Worm (Caenorhabditis elegans): Measurements from ENCODE around the gene K09H11.9.

The K09H11.9 gene

ce11 chrV:5756193-5756592 is 39.8 kb upstream of the K09H11.9 start, which contains the start of gene C53A3.3:
Gene C53A3.3, plus strand, starts transcription at chrV:5756493.
- TF ChIP-seq ref-2 (tag; optimal IDR thresholded peaks at IDR 0.05): no peak
- TF ChIP-seq ceh-18 (tag; optimal IDR thresholded peaks at IDR 0.05): no peak
- TF ChIP-seq lin-11 (tag; optimal IDR thresholded peaks at IDR 0.05): no peak
- no peak for TF ChIP-seq ceh-24 (tag; optimal IDR thresholded peaks at IDR 0.05)

ce11 chrV:5755203-5755693 is 38.8 kb upstream of the K09H11.9 start, which contains the start of gene K09H11.11:
Gene K09H11.11, minus strand, starts transcription at chrV:5755253.
- peak; percentile 15 for TF ChIP-seq ceh-31 (tag; optimal IDR thresholded peaks at IDR 0.05)

ce11 chrV:5753432-5753831 is 37.0 kb upstream of the K09H11.9 start, which contains the start of gene pgph-1:
Gene pgph-1, minus strand, starts transcription at chrV:5753532.
- no peak for TF ChIP-seq che-1 (tag; optimal IDR thresholded peaks at IDR 0.05)
- TF ChIP-seq tbx-2 (tag; optimal IDR thresholded peaks at IDR 0.05): no peak
- no peak for TF ChIP-seq T23F11.4 (GFP tag; optimal IDR thresholded peaks at IDR 0.05)
- no peak for TF ChIP-seq ceh-31 (tag; optimal IDR thresholded peaks at IDR 0.05)
- TF ChIP-seq ets-4 (tag; optimal IDR thresholded peaks at IDR 0.05): no peak
- TF ChIP-seq ceh-9 (tag; optimal IDR thresholded peaks at IDR 0.05): no peak
- no peak for TF ChIP-seq ceh-34 (tag; optimal IDR thresholded peaks at IDR 0.05)
- TF ChIP-seq zip-5 (tag; optimal IDR thresholded peaks at IDR 0.05): no peak
- TF ChIP-seq C38D4.7 (GFP tag; optimal IDR thresholded peaks at IDR 0.05): no peak
- TF ChIP-seq madf-2 (tag; optimal IDR thresholded peaks at IDR 0.05): no peak
- TF ChIP-seq unc-86 (tag; optimal IDR thresholded peaks at IDR 0.05): no peak
- no peak for TF ChIP-seq pax-1 (tag; optimal IDR thresholded peaks at IDR 0.05)
- TF ChIP-seq unc-3 (GFP tag; conservative IDR thresholded peaks at IDR 0.05): no peak
- TF ChIP-seq unc-3 (tag; optimal IDR thresholded peaks at IDR 0.05): no peak
- TF ChIP-seq ahr-1 (tag; optimal IDR thresholded peaks at IDR 0.05): no peak
- TF ChIP-seq fax-1 (tag; optimal IDR thresholded peaks at IDR 0.05): no peak
- TF ChIP-seq ceh-18 (tag; optimal IDR thresholded peaks at IDR 0.05): no peak
- no peak for TF ChIP-seq K09A11.1 (tag; optimal IDR thresholded peaks at IDR 0.05; ENCODE audit: insufficient read depth)
- TF ChIP-seq sox-2 (GFP tag; IDR thresholded peaks at IDR 0.05): no peak
- no peak for TF ChIP-seq ztf-16 (tag; optimal IDR thresholded peaks at IDR 0.05)
- no peak for TF ChIP-seq ceh-14 (tag; optimal IDR thresholded peaks at IDR 0.05)

ce11 chrV:5747519-5747918 is 31.1 kb upstream of the K09H11.9 start, which contains the start of gene acds-10:
Gene acds-10, plus strand, starts transcription at chrV:5747819.
- TF ChIP-seq nhr-11 (tag; optimal IDR thresholded peaks at IDR 0.05) (no peak), ceh-30 (tag; optimal IDR thresholded peaks at IDR 0.05) (no peak), zip-5 (tag; optimal IDR thresholded peaks at IDR 0.05) (no peak), elt-2 (tag; optimal IDR thresholded peaks at IDR 0.05) (no peak), C08G9.2 (tag; optimal IDR thresholded peaks at IDR 0.05) (no peak), C38D4.7 (GFP tag; optimal IDR thresholded peaks at IDR 0.05) (no peak), ceh-24 (tag; optimal IDR thresholded peaks at IDR 0.05) (no peak), F13H6.1 (tag; optimal IDR thresholded peaks at IDR 0.05) (no peak), hlh-13 (GFP tag; optimal IDR thresholded peaks at IDR 0.05) (no peak), unc-55 (GFP tag; optimal IDR thresholded peaks at IDR 0.05) (no peak), ets-4 (tag; optimal IDR thresholded peaks at IDR 0.05) (no peak), ttx-3 (tag; optimal IDR thresholded peaks at IDR 0.05) (no peak), fkh-6 (tag; optimal IDR thresholded peaks at IDR 0.05) (no peak), tbx-7 (tag; optimal IDR thresholded peaks at IDR 0.05) (no peak), ref-2 (tag; optimal IDR thresholded peaks at IDR 0.05) (no peak), hlh-6 (tag; optimal IDR thresholded peaks at IDR 0.05) (no peak), ceh-45 (GFP tag; IDR thresholded peaks at IDR 0.05) (no peak), pha-2 (tag; optimal IDR thresholded peaks at IDR 0.05) (no peak), sox-4 (tag; optimal IDR thresholded peaks at IDR 0.05) (no peak), syd-9 (tag; optimal IDR thresholded peaks at IDR 0.05) (no peak)
